Worm (Caenorhabditis elegans) whole organism, L1 larva: ENCODE data around the gene rpb-6.

Source experiments
- C16A3.4 ChIP-seq: fragments of 150-350 bp; optimal IDR thresholded peaks from 2 replicates; lab custom pipeline; 2014; ENCODE audit warnings: missing biosample characterization, missing genetic modification characterization
- irx-1 ChIP-seq: sonication (generic microtip); optimal IDR thresholded peaks from 2 replicates; lab custom pipeline; 2016; ENCODE audit warnings: missing genetic modification characterization, missing compliant biosample characterization
- nhr-12 ChIP-seq: sonication (generic microtip); optimal IDR thresholded peaks from 2 replicates; lab custom pipeline; 2017; ENCODE audit warnings: missing biosample characterization, missing genetic modification characterization

ce11 chrII:10627086-10627485 is 47.9 kb downstream of the rpb-6 start:
- TF ChIP-seq irx-1 (tag; lab: Kevin White, UChicago) (no peak), nhr-12 (tag; lab: Kevin White, UChicago) (no peak), C16A3.4 (tag; lab: Kevin White, UChicago) (no peak)
